Fruit fly (Drosophila melanogaster) whole organism, pupa: ENCODE results near the gene dls.

Experiments used
- CG13204 ChIP-seq: fragments of 200-800 bp; sonication (Bioruptor generic); optimal IDR thresholded peaks from 2 replicates; lab custom pipeline; 2018; ENCODE audit warnings: missing biosample characterization, mild to moderate bottlenecking, missing genetic modification characterization, moderate library complexity
- CG4496 ChIP-seq: fragments of 200-800 bp; sonication (Bioruptor generic); IDR thresholded peaks from 3 replicates; pipeline ENCODE4 v1.3.6; 2022; ENCODE audit warnings: missing biosample characterization, missing genetic modification characterization
- CG8159 ChIP-seq: fragments of 200-800 bp; sonication (Bioruptor generic); optimal IDR thresholded peaks from 3 replicates; lab custom pipeline; 2018; ENCODE audit warnings: missing biosample characterization, mild to moderate bottlenecking, missing genetic modification characterization, moderate library complexity
- D1 ChIP-seq: fragments of 200-800 bp; sonication (Bioruptor generic); optimal IDR thresholded peaks from 2 replicates; lab custom pipeline; 2018; ENCODE audit warnings: missing biosample characterization, mild to moderate bottlenecking, missing genetic modification characterization, moderate library complexity
- EcR ChIP-seq: fragments of 200-800 bp; sonication (Bioruptor generic); optimal IDR thresholded peaks from 3 replicates; lab custom pipeline; 2019; ENCODE audit warnings: missing biosample characterization, missing genetic modification characterization, mild to moderate bottlenecking, moderate library complexity, missing genetic modification reagents
- Pif1A ChIP-seq: fragments of 200-800 bp; sonication (Bioruptor generic); optimal IDR thresholded peaks from 3 replicates; lab custom pipeline; 2016; ENCODE audit warnings: missing biosample characterization, missing genetic modification characterization

dm6 chr3L:16211936-16212287 lies 10.8 kb downstream of the dls start:
- TF ChIP-seq Pif1A (GFP tag; lab: Kevin White, UChicago), result no peak
- no peak for TF ChIP-seq CG4496 (GFP tag; lab: Robert Waterston, UW)
- no peak for TF ChIP-seq D1 (tag; lab: Kevin White, UChicago)
- TF ChIP-seq EcR (GFP tag; lab: Kevin White, UChicago), result no peak
- no peak for TF ChIP-seq CG13204 (GFP tag; lab: Kevin White, UChicago)
- TF ChIP-seq CG8159 (tag; lab: Kevin White, UChicago), result peak; percentile 77
